Worm (Caenorhabditis elegans) whole organism, L4/young adult: ENCODE measurements around the gene F14F9.2.

ENCODE experiments used
- W03F9.2 ChIP-seq: fragments of 150-350 bp; optimal IDR thresholded peaks from 2 replicates; lab custom pipeline; 2014; ENCODE audit warnings: missing biosample characterization, missing genetic modification characterization
- dao-5 ChIP-seq: sonication (generic microtip); optimal IDR thresholded peaks from 2 replicates; lab custom pipeline; 2016; ENCODE audit warnings: missing genotype, missing genetic modification characterization, moderate library complexity, missing compliant biosample characterization
- him-1 ChIP-seq: sonication (generic microtip); optimal IDR thresholded peaks from 2 replicates; lab custom pipeline; 2016; ENCODE audit warnings: missing genotype, missing genetic modification reagents, missing genetic modification characterization, missing compliant biosample characterization

- TF ChIP-seq him-1 (no peak), dao-5 (no peak), W03F9.2 (tag; lab: Kevin White, UChicago) (no peak)
Observed at ce11 chrV:5137919-5138318, 6.7 kb upstream of the F14F9.2 start, which contains the start of gene F14F9.3.
